Fruit fly (Drosophila melanogaster): ENCODE data around the gene CG17375.

CG17375 gene

dm6 chr2L:6830264-6830729, 24.7 kb upstream of the CG17375 start (continued):
- TF ChIP-seq CG17359 (tag; optimal IDR thresholded peaks at IDR 0.05) (peak; percentile 50), CG1602 (GFP tag; optimal IDR thresholded peaks at IDR 0.05) (peak; percentile 50), CG10959 (GFP tag; IDR thresholded peaks at IDR 0.05) (peak; percentile 54; the same call in 1 of the 2 replicates), CG17829 (tag; optimal IDR thresholded peaks at IDR 0.05) (peak; percentile 80), sd (tag; optimal IDR thresholded peaks at IDR 0.05) (no peak), CG6813 (GFP tag; optimal IDR thresholded peaks at IDR 0.05) (peak; percentile 49), row (GFP tag; IDR thresholded peaks at IDR 0.05) (peak; percentile 70), az2 (GFP tag; optimal IDR thresholded peaks at IDR 0.05) (peak; percentile 77), CG7839 (tag; optimal IDR thresholded peaks at IDR 0.05) (peak; percentile 70), dimm (GFP tag; IDR thresholded peaks at IDR 0.05) (no peak), CG3281 (GFP tag; optimal IDR thresholded peaks at IDR 0.05) (peak; percentile 47), CG33557 (GFP tag; optimal IDR thresholded peaks at IDR 0.05) (peak; percentile 78), sug (tag; optimal IDR thresholded peaks at IDR 0.05) (peak; percentile 6), gem (tag; optimal IDR thresholded peaks at IDR 0.05) (peak; percentile 77), HLH3B (GFP tag; IDR thresholded peaks at IDR 0.05) (no peak), nom (GFP tag; optimal IDR thresholded peaks at IDR 0.05) (no peak), lov (optimal IDR thresholded peaks at IDR 0.05) (no peak), lov (GFP tag; IDR thresholded peaks at IDR 0.05) (no peak), CG17328 (GFP tag; IDR thresholded peaks at IDR 0.05) (peak; percentile 44), CG30431 (GFP tag; optimal IDR thresholded peaks at IDR 0.05) (peak; percentile 21), CG1233 (GFP tag; optimal IDR thresholded peaks at IDR 0.05) (peak; percentile 65), bcd (GFP tag; optimal IDR thresholded peaks at IDR 0.05) (peak; percentile 55), Hr3 (GFP tag; optimal IDR thresholded peaks at IDR 0.05) (no peak), CG31388 (GFP tag; optimal IDR thresholded peaks at IDR 0.05) (no peak), CG11723 (GFP tag; optimal IDR thresholded peaks at IDR 0.05) (peak; percentile 18), CG2678 (tag; optimal IDR thresholded peaks at IDR 0.05) (peak; percentile 78), CG1832 (GFP tag; optimal IDR thresholded peaks at IDR 0.05) (no peak), CG6254 (GFP tag; optimal IDR thresholded peaks at IDR 0.05) (peak; percentile 56), stc (GFP tag; IDR thresholded peaks at IDR 0.05) (no peak), CG6654 (GFP tag; optimal IDR thresholded peaks at IDR 0.05) (no peak), zfh2 (GFP tag; optimal IDR thresholded peaks at IDR 0.05) (no peak), CG2116 (GFP tag; optimal IDR thresholded peaks at IDR 0.05) (peak; percentile 16), gce (GFP tag; IDR thresholded peaks at IDR 0.05) (no peak), CG1529 (GFP tag; optimal IDR thresholded peaks at IDR 0.05) (peak; percentile 51), sqz (GFP tag; optimal IDR thresholded peaks at IDR 0.05) (peak; percentile 11), Hr39 (optimal IDR thresholded peaks at IDR 0.05) (no peak), CG8765 (GFP tag; IDR thresholded peaks at IDR 0.05) (peak; percentile 40; the same call in 1 of the 2 replicates), E2f1 (GFP tag; IDR thresholded peaks at IDR 0.05) (peak; percentile 36; the same call in 1 of the 2 replicates), CG15011 (GFP tag; optimal IDR thresholded peaks at IDR 0.05) (peak; percentile 26), jing (GFP tag; optimal IDR thresholded peaks at IDR 0.05) (no peak), CG6854 (GFP tag; optimal IDR thresholded peaks at IDR 0.05) (peak; percentile 39), CG18619 (GFP tag; optimal IDR thresholded peaks at IDR 0.05) (peak; percentile 56), CG2875 (GFP tag; optimal IDR thresholded peaks at IDR 0.05) (peak; percentile 21), ash1 (GFP tag; optimal IDR thresholded peaks at IDR 0.05) (no peak), Hand (GFP tag; optimal IDR thresholded peaks at IDR 0.05) (peak; percentile 36), dmrt99B (tag; optimal IDR thresholded peaks at IDR 0.05) (peak; percentile 71), ap (GFP tag; IDR thresholded peaks at IDR 0.05) (0 out of 2 replicates have a peak, but pooled peaks have one; percentile 7), dmrt11E (tag; optimal IDR thresholded peaks at IDR 0.05) (peak; percentile 85), pan (optimal IDR thresholded peaks at IDR 0.05) (no peak), pan (GFP tag; optimal IDR thresholded peaks at IDR 0.05 in 1 of 2, IDR thresholded peaks at IDR 0.05 in 1 of 2) (peak in 1 of 2 experiments; percentile 15), nau (GFP tag; optimal IDR thresholded peaks at IDR 0.05) (no peak)
